Fruit fly (Drosophila melanogaster) whole organism, prepupa: Measurements from ENCODE around the gene CG32110.

Experiments
- CG34406 ChIP-seq: fragments of 200-800 bp; sonication (Bioruptor generic); optimal IDR thresholded peaks from 3 replicates; lab custom pipeline; 2016; ENCODE audit warnings: missing biosample characterization, missing genetic modification characterization
- CG6276 ChIP-seq: fragments of 200-800 bp; sonication (Bioruptor generic); optimal IDR thresholded peaks from 2 replicates; lab custom pipeline; 2017; ENCODE audit warnings: missing biosample characterization, mild to moderate bottlenecking, missing genetic modification characterization
- CG6854 ChIP-seq: fragments of 200-800 bp; sonication (Bioruptor generic); optimal IDR thresholded peaks from 2 replicates; lab custom pipeline; 2017; ENCODE audit warnings: missing biosample characterization, mild to moderate bottlenecking, missing genetic modification characterization
- Gug ChIP-seq: fragments of 200-800 bp; sonication (Bioruptor generic); IDR thresholded peaks from 2 replicates; pipeline ENCODE4 v1.3.6; 2022; ENCODE audit warnings: missing biosample characterization, missing genetic modification characterization
- Sox102F ChIP-seq: fragments of 200-800 bp; sonication (Bioruptor generic); optimal IDR thresholded peaks from 2 replicates; lab custom pipeline; 2016; ENCODE audit warnings: missing biosample characterization, mild to moderate bottlenecking, missing genetic modification characterization
- lz ChIP-seq: fragments of 200-800 bp; sonication (Bioruptor generic); optimal IDR thresholded peaks from 3 replicates; lab custom pipeline; 2016; ENCODE audit warnings: missing biosample characterization, missing genetic modification characterization

DNA sequence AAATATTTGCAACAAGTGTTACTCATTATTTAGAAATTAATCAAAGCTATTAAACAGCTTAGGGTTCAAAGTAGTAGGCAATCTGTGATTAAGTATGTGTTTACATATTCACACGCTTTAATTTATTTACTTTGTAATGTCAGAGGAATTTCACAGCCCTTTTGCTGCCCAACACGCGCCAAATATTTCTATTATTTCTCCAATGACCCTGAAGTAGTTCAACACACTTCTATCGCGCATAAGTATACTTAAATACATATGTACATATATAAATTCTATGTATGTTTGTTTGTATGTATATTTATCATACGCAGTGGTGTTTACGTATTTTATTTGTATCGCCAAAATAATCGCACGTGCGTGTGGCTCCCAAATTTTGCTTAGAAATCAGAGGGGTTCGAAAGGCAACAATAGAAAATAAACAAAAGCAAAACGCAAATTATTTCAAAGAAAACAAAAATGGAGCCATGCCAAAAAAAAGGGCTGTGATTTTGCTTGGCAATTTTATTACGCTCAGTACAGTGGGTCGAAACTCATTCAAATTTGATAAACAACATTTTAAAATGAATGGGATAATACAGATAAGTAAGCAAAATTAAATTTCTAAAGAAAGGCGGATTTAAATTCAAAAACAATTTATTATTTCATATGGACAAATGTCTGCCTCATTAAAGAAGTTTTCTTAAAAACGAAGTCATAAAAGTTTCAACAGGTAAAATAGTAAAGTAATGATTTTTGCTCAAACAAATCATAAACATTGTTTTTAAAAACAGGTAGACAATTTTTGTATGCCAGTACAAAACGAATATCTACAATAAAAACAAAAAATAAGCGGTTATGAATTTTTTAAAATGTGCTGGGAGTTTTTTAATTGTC lies 5.1 kb upstream of the CG32110 start:
- TF ChIP-seq Sox102F (GFP tag; lab: Kevin White, UChicago) (no peak), CG6854 (GFP tag; lab: Kevin White, UChicago) (no peak), Gug (GFP tag; lab: Robert Waterston, UW) (no peak), lz (GFP tag; lab: Kevin White, UChicago) (no peak), CG34406 (GFP tag; lab: Kevin White, UChicago) (no peak), CG6276 (GFP tag; lab: Kevin White, UChicago) (no peak)
